Worm (Caenorhabditis elegans): Measurements from ENCODE around the gene F12A10.8.

DNA sequence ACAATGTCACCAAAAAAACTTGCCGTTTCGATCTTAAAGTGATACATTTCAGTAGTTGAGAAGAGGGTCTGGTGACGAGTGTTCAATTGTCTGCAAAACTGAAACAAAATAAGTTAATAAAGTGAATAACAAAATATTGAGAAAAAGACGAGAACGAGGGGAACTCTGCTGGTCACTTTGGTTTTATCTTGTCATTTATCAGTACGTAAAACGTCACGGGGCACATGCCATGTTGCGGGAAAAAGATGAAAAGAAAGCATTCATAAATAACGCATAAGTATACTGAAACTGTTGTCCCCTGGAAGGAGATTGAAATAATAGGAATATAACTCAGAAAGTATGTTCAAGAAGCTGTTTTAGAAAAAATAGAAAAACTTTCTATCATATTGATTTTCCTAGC lies 14.0 kb upstream of the F12A10.8 start, which contains the start of gene sahd-1:
- TF ChIP-seq nhr-77 (tag; optimal IDR thresholded peaks at IDR 0.05) (no peak), snpc-4 (tag; optimal IDR thresholded peaks at IDR 0.05) (no peak), nhr-237 (tag; optimal IDR thresholded peaks at IDR 0.05) (no peak), nhr-129 (tag; optimal IDR thresholded peaks at IDR 0.05) (no peak), nhr-10 (tag; optimal IDR thresholded peaks at IDR 0.05) (no peak), skn-1 (tag; optimal IDR thresholded peaks at IDR 0.05) (no peak), ztf-11 (tag; optimal IDR thresholded peaks at IDR 0.05) (no peak), sem-4 (tag; optimal IDR thresholded peaks at IDR 0.05) (no peak), lsy-2 (tag; optimal IDR thresholded peaks at IDR 0.05) (no peak), nhr-23 (tag; optimal IDR thresholded peaks at IDR 0.05) (no peak), ztf-1 (GFP tag; conservative IDR thresholded peaks at IDR 0.05) (no peak), egl-27 (tag; optimal IDR thresholded peaks at IDR 0.05) (no peak), aly-2 (tag; optimal IDR thresholded peaks at IDR 0.05) (no peak), ZK546.5 (tag; optimal IDR thresholded peaks at IDR 0.05) (no peak)
